Worm (Caenorhabditis elegans): Measurements from ENCODE around the gene pstk-1.

- TF ChIP-seq ztf-29 (GFP tag; IDR thresholded peaks at IDR 0.05) (no peak), med-1 (GFP tag; optimal IDR thresholded peaks at IDR 0.05; ENCODE audit: insufficient read depth) (no peak), cog-1 (tag; optimal IDR thresholded peaks at IDR 0.05) (no peak), flt-1 (GFP tag; IDR thresholded peaks at IDR 0.05) (no peak), ref-1 (GFP tag; conservative IDR thresholded peaks at IDR 0.05) (no peak)
These were observed 18.0 kb downstream of the pstk-1 start, which contains the start of gene arrd-16 for ce11 chrIII:12484432-12484831.

All from whole organism, midembryonic.